Worm (Caenorhabditis elegans) whole organism, L2 larva: ENCODE data around the gene C56A3.8.

ENCODE experiments used
- blmp-1 ChIP-seq: sonication (generic microtip); optimal IDR thresholded peaks from 2 replicates; lab custom pipeline; 2017; ENCODE audit warnings: missing genetic modification characterization, mild to moderate bottlenecking, missing compliant biosample characterization, antibody characterized with exemption, moderate library complexity; ENCODE audit not compliant: insufficient read depth
- mbf-1 ChIP-seq: sonication (generic microtip); optimal IDR thresholded peaks from 2 replicates; lab custom pipeline; 2017; ENCODE audit warnings: missing biosample characterization, missing genetic modification characterization
- nhr-10 ChIP-seq: sonication (generic microtip); optimal IDR thresholded peaks from 2 replicates; lab custom pipeline; 2017; ENCODE audit warnings: missing biosample characterization, missing genetic modification characterization
- nhr-23 ChIP-seq: fragments of 150-350 bp; optimal IDR thresholded peaks from 2 replicates; lab custom pipeline; 2014; ENCODE audit warnings: missing biosample characterization, missing genetic modification reagents, missing genetic modification characterization
- nhr-237 ChIP-seq: fragments of 150-350 bp; optimal IDR thresholded peaks from 2 replicates; lab custom pipeline; 2014; ENCODE audit warnings: missing biosample characterization, missing genetic modification characterization
- nhr-6 ChIP-seq: fragments of 150-350 bp; optimal IDR thresholded peaks from 2 replicates; lab custom pipeline; 2014; ENCODE audit warnings: missing biosample characterization, missing genetic modification characterization
- skn-1 ChIP-seq: sonication (generic microtip); optimal IDR thresholded peaks from 2 replicates; lab custom pipeline; 2017; ENCODE audit warnings: missing biosample characterization, missing genetic modification characterization

DNA sequence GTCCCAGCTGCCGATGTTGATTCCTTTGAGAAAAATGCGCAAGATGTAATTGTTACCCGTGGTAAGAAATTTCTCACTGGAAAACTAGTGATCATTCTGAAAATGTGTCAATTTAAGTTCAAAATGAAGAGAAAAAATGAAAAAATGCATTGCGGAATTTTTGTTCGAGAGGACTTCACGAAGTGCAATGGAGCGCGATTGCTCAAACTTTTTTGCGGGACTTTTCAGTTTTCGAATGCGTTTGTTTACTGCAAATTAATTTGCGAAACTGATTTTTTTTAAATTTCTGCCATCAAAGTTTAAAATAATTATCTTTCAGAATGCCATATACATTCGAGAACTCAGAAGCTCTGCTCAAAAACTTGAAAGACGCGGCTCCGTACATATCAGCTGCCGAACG, 8.5 kb downstream of the C56A3.8 start, which contains the start of the genes nuaf-1 and bir-2:
- TF ChIP-seq nhr-10 (no peak), nhr-6 (tag; lab: Kevin White, UChicago) (no peak), nhr-23 (tag; lab: Kevin White, UChicago) (no peak), nhr-237 (tag; lab: Kevin White, UChicago) (no peak), blmp-1 (tag; lab: Kevin White, UChicago) (no peak), skn-1 (tag; lab: Kevin White, UChicago) (no peak), mbf-1 (tag; lab: Kevin White, UChicago) (no peak)
